Fruit fly (Drosophila melanogaster) whole organism, embryonic: ENCODE measurements around the gene CG12768.

Source experiments
- Abd-B ChIP-seq: fragments of 200-800 bp; sonication (Bioruptor generic); optimal IDR thresholded peaks from 2 replicates; lab custom pipeline; 2018; ENCODE audit warnings: missing biosample characterization, mild to moderate bottlenecking, missing genetic modification characterization, moderate library complexity
- Bdp1 ChIP-seq: fragments of 200-800 bp; sonication (Bioruptor generic); optimal IDR thresholded peaks from 3 replicates; lab custom pipeline; 2016; ENCODE audit warnings: missing biosample characterization, missing genetic modification characterization
- CG11247 ChIP-seq: fragments of 200-800 bp; sonication (Bioruptor generic); IDR thresholded peaks from 2 replicates; pipeline ENCODE4 v1.3.6; 2022; ENCODE audit warnings: missing biosample characterization, missing genetic modification characterization
- CG12236 ChIP-seq: fragments of 200-800 bp; sonication (Bioruptor generic); optimal IDR thresholded peaks from 2 replicates; lab custom pipeline; 2016; ENCODE audit warnings: missing biosample characterization, missing genetic modification characterization
- CG14860 ChIP-seq: fragments of 200-800 bp; sonication (Bioruptor generic); IDR thresholded peaks from 3 replicates; pipeline ENCODE4 v1.3.6; 2022; ENCODE audit warnings: missing biosample characterization, missing genetic modification characterization; ENCODE audit not compliant: partially characterized antibody
- CG15269 ChIP-seq: fragments of 200-800 bp; sonication (Bioruptor generic); optimal IDR thresholded peaks from 2 replicates; lab custom pipeline; 2018; ENCODE audit warnings: missing biosample characterization, mild to moderate bottlenecking, missing genetic modification characterization, moderate library complexity
- CG15601 ChIP-seq: fragments of 200-800 bp; sonication (Bioruptor generic); optimal IDR thresholded peaks from 3 replicates; lab custom pipeline; 2019; ENCODE audit warnings: missing biosample characterization, mild to moderate bottlenecking, missing genetic modification characterization, moderate library complexity
- CG15696 ChIP-seq: fragments of 200-800 bp; sonication (Bioruptor generic); optimal IDR thresholded peaks from 2 replicates; lab custom pipeline; 2019; ENCODE audit warnings: missing biosample characterization, mild to moderate bottlenecking, missing genetic modification characterization, moderate library complexity
- CG16815 ChIP-seq: fragments of 200-800 bp; sonication (Bioruptor generic); optimal IDR thresholded peaks from 3 replicates; lab custom pipeline; 2017; ENCODE audit warnings: missing biosample characterization, mild to moderate bottlenecking, missing genetic modification characterization
- CG17186 ChIP-seq: fragments of 200-800 bp; sonication (Bioruptor generic); optimal IDR thresholded peaks from 3 replicates; lab custom pipeline; 2017; ENCODE audit warnings: missing biosample characterization, missing genetic modification reagents, missing genetic modification characterization
- CG17359 ChIP-seq: fragments of 200-800 bp; sonication (Bioruptor generic); optimal IDR thresholded peaks from 3 replicates; lab custom pipeline; 2018; ENCODE audit warnings: missing biosample characterization, mild to moderate bottlenecking, missing genetic modification characterization, moderate library complexity
- CG17829 ChIP-seq: fragments of 200-800 bp; optimal IDR thresholded peaks from 2 replicates; lab custom pipeline; 2019; ENCODE audit warnings: missing biosample characterization, mild to moderate bottlenecking, missing genetic modification characterization, moderate library complexity
- CG17912 ChIP-seq: fragments of 200-800 bp; sonication (Bioruptor generic); optimal IDR thresholded peaks from 2 replicates; lab custom pipeline; 2018; ENCODE audit warnings: missing biosample characterization, mild to moderate bottlenecking, missing genetic modification characterization
- CG32532 ChIP-seq: fragments of 200-800 bp; sonication (Bioruptor generic); IDR thresholded peaks from 2 replicates; pipeline ENCODE4 v1.3.6; 2022; ENCODE audit warnings: missing biosample characterization, missing genetic modification characterization
- CG34224 ChIP-seq: fragments of 200-800 bp; sonication (Bioruptor generic); IDR thresholded peaks from 3 replicates; pipeline ENCODE4 v1.3.6; 2022; ENCODE audit warnings: missing biosample characterization, missing genetic modification characterization; ENCODE audit not compliant: partially characterized antibody
- CG4360 ChIP-seq: fragments of 200-800 bp; sonication (Bioruptor generic); IDR thresholded peaks from 2 replicates; pipeline ENCODE4 v1.3.6; 2022; ENCODE audit warnings: missing biosample characterization, missing genetic modification characterization
- CG43689 ChIP-seq: fragments of 200-800 bp; sonication (Bioruptor generic); IDR thresholded peaks from 2 replicates; pipeline ENCODE4 v1.3.6; 2022; ENCODE audit warnings: missing biosample characterization, missing genetic modification characterization
- CG8281 ChIP-seq: fragments of 200-800 bp; sonication (Bioruptor generic); optimal IDR thresholded peaks from 2 replicates; lab custom pipeline; 2018; ENCODE audit warnings: missing biosample characterization, mild to moderate bottlenecking, missing genetic modification characterization, moderate library complexity
- CG8359 ChIP-seq: fragments of 200-800 bp; sonication (Bioruptor generic); optimal IDR thresholded peaks from 2 replicates; lab custom pipeline; 2017; ENCODE audit warnings: missing biosample characterization, mild to moderate bottlenecking, missing genetic modification characterization, borderline replicate concordance
- CG9876 ChIP-seq: fragments of 200-800 bp; sonication (Bioruptor generic); optimal IDR thresholded peaks from 2 replicates; lab custom pipeline; 2016; ENCODE audit warnings: missing biosample characterization, missing genetic modification characterization
- D ChIP-seq, 2 experiments: fragments of 200-800 bp in 1 of 2; fragments of >200 bp in 1 of 2; sonication (Bioruptor generic) in 1 of 2; optimal IDR thresholded peaks; 2 replicates in 1 of 2; 3 replicates in 1 of 2; lab custom pipeline; 2017; ENCODE audit warnings: mild to moderate bottlenecking in 1 of 2, missing biosample characterization in 1 of 2, missing genetic modification characterization in 1 of 2, missing genetic modification reagents in 1 of 2
- Dad ChIP-seq: fragments of 200-800 bp; sonication (Bioruptor generic); optimal IDR thresholded peaks from 3 replicates; lab custom pipeline; 2016; ENCODE audit warnings: missing biosample characterization, missing genetic modification characterization
- Dip2 ChIP-seq: fragments of 200-800 bp; sonication (Bioruptor generic); IDR thresholded peaks from 2 replicates; pipeline ENCODE4 v1.3.6; 2022; ENCODE audit warnings: missing biosample characterization, missing genetic modification characterization
- GATAe ChIP-seq: fragments of 200-800 bp; sonication (Bioruptor generic); conservative IDR thresholded peaks from 2 replicates; pipeline ENCODE4 v1.3.6; 2022; ENCODE audit warnings: missing biosample characterization, missing genetic modification characterization
- H2.0 ChIP-seq: fragments of 200-800 bp; sonication (Bioruptor generic); IDR thresholded peaks from 2 replicates; pipeline ENCODE4 v1.3.6; 2022; ENCODE audit warnings: missing biosample characterization, missing genetic modification characterization
- HLH54F ChIP-seq: fragments of 200-800 bp; sonication (Bioruptor generic); optimal IDR thresholded peaks from 3 replicates; lab custom pipeline; 2016; ENCODE audit warnings: missing biosample characterization, missing genetic modification characterization
- Hey ChIP-seq: fragments of 200-800 bp; sonication (Bioruptor generic); optimal IDR thresholded peaks from 3 replicates; lab custom pipeline; 2018; ENCODE audit warnings: missing biosample characterization, mild to moderate bottlenecking, missing genetic modification characterization
- Hmr ChIP-seq: fragments of 200-800 bp; sonication (Bioruptor generic); optimal IDR thresholded peaks from 3 replicates; lab custom pipeline; 2017; ENCODE audit warnings: mild to moderate bottlenecking, missing biosample characterization, missing genetic modification reagents, missing genetic modification characterization
- Lpt ChIP-seq: fragments of >200 bp; optimal IDR thresholded peaks from 2 replicates; lab custom pipeline; 2018; ENCODE audit warnings: missing biosample characterization, missing genetic modification characterization
- MTF-1 ChIP-seq: fragments of 200-800 bp; sonication (Bioruptor generic); optimal IDR thresholded peaks from 2 replicates; lab custom pipeline; 2018; ENCODE audit warnings: missing biosample characterization, mild to moderate bottlenecking, missing genetic modification characterization, borderline replicate concordance
- Med ChIP-seq: fragments of 200-800 bp; sonication (Bioruptor generic); peaks from one replicate; lab custom pipeline; 2016; ENCODE audit warnings: missing biosample characterization, missing genetic modification characterization, mild to moderate bottlenecking, inconsistent platforms, moderate library complexity
- NK7.1 ChIP-seq: fragments of 200-800 bp; sonication (Bioruptor generic); optimal IDR thresholded peaks from 3 replicates; lab custom pipeline; 2016; ENCODE audit warnings: missing biosample characterization, missing genetic modification characterization
- PHDP ChIP-seq: fragments of 200-800 bp; sonication (Bioruptor generic); optimal IDR thresholded peaks from 3 replicates; lab custom pipeline; 2018; ENCODE audit warnings: missing biosample characterization, mild to moderate bottlenecking, missing genetic modification characterization, moderate library complexity
- Side ChIP-seq: fragments of 200-800 bp; sonication (Bioruptor generic); optimal IDR thresholded peaks from 2 replicates; lab custom pipeline; 2016; ENCODE audit warnings: missing biosample characterization, missing genetic modification characterization
- cas ChIP-seq: fragments of 200-800 bp; sonication (Bioruptor generic); IDR thresholded peaks from 2 replicates; pipeline ENCODE4 v1.3.6; 2022; ENCODE audit warnings: missing biosample characterization, missing genetic modification characterization
- ci ChIP-seq: fragments of 200-800 bp; sonication (Bioruptor generic); IDR thresholded peaks from 3 replicates; pipeline ENCODE4 v1.3.6; 2022; ENCODE audit warnings: missing biosample characterization, missing genetic modification characterization
- crc ChIP-seq: fragments of 200-800 bp; sonication (Bioruptor generic); optimal IDR thresholded peaks from 2 replicates; lab custom pipeline; 2016; ENCODE audit warnings: missing biosample characterization, missing genetic modification characterization
- ems ChIP-seq: fragments of 200-800 bp; sonication (Bioruptor generic); optimal IDR thresholded peaks from 3 replicates; lab custom pipeline; 2016; ENCODE audit warnings: missing biosample characterization, missing genetic modification characterization
- exex ChIP-seq: fragments of 200-800 bp; sonication (Bioruptor generic); optimal IDR thresholded peaks from 4 replicates; lab custom pipeline; 2018; ENCODE audit warnings: missing biosample characterization, mild to moderate bottlenecking, missing genetic modification characterization, moderate library complexity
- gcm ChIP-seq: fragments of 200-800 bp; sonication (Bioruptor generic); optimal IDR thresholded peaks from 2 replicates; lab custom pipeline; 2019; ENCODE audit warnings: missing biosample characterization, mild to moderate bottlenecking, missing genetic modification characterization, moderate library complexity
- gem ChIP-seq: fragments of 200-800 bp; sonication (Bioruptor generic); optimal IDR thresholded peaks from 2 replicates; lab custom pipeline; 2019; ENCODE audit warnings: missing biosample characterization, mild to moderate bottlenecking, missing genetic modification characterization, moderate library complexity
- jigr1 ChIP-seq: fragments of 200-800 bp; sonication (Bioruptor generic); IDR thresholded peaks from 3 replicates; pipeline ENCODE4 v1.3.6; 2022; ENCODE audit warnings: missing biosample characterization, missing genetic modification characterization
- knrl ChIP-seq: fragments of 200-800 bp; sonication (Bioruptor generic); IDR thresholded peaks from 3 replicates; pipeline ENCODE4 v1.3.6; 2022; ENCODE audit warnings: missing biosample characterization, missing genetic modification characterization; ENCODE audit not compliant: partially characterized antibody
- phol ChIP-seq: fragments of 200-800 bp; sonication (Bioruptor generic); optimal IDR thresholded peaks from 3 replicates; lab custom pipeline; 2018; ENCODE audit warnings: missing biosample characterization, mild to moderate bottlenecking, missing genetic modification characterization, moderate library complexity
- slp2 ChIP-seq: fragments of 200-800 bp; sonication (Bioruptor generic); optimal IDR thresholded peaks from 2 replicates; lab custom pipeline; 2016; ENCODE audit warnings: missing biosample characterization, missing genetic modification characterization
- stwl ChIP-seq: fragments of 200-800 bp; sonication (Bioruptor generic); optimal IDR thresholded peaks from 3 replicates; lab custom pipeline; 2018; ENCODE audit warnings: missing biosample characterization, mild to moderate bottlenecking, missing genetic modification characterization, moderate library complexity
- tgo ChIP-seq: fragments of 200-800 bp; sonication (Bioruptor generic); IDR thresholded peaks from 3 replicates; pipeline ENCODE4 v1.3.6; 2022; ENCODE audit warnings: missing biosample characterization, missing genetic modification characterization
- vvl ChIP-seq: fragments of 200-800 bp; sonication (Bioruptor generic); IDR thresholded peaks from 2 replicates; pipeline ENCODE4 v1.3.6; 2022; ENCODE audit warnings: missing biosample characterization, missing genetic modification characterization
- wdn ChIP-seq: fragments of 200-800 bp; sonication (Bioruptor generic); IDR thresholded peaks from 2 replicates; pipeline ENCODE4 v1.3.6; 2022; ENCODE audit warnings: missing biosample characterization, missing genetic modification characterization
- zfh1 ChIP-seq: fragments of 200-800 bp; sonication (Bioruptor generic); IDR thresholded peaks from 3 replicates; pipeline ENCODE4 v1.3.6; 2022; ENCODE audit warnings: missing biosample characterization, missing genetic modification characterization

The CG12768 gene

DNA sequence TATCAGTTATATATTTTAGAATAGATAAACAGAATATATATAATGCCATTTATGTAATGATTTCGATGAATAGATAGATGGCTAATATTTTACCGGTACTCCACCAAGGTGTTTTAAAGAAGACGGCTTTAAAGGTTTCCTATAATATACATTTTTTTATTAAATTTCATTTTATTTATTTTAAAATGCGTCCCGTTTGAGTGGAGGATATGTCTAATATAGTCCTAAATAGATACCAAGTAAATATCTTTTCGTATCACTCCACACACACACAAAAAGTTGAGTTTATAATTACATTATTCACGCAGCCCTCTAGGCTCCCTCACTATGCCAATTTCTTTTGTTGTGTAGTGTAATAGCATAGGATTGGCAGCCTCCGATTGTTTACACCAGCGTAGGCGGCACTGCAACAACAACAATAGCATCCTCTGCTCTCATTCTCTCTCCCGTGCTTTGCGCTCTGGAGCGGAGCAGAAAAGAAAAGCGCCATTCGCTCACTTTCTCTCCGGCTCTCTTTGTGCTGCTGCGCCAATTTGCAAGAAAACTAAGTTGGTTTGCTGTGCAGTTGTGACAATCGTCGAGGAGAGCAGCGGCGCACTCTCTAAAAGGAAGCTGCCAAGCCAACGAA is at the start of gene CG12768 (continued):
- TF ChIP-seq Dad (GFP tag; lab: Kevin White, UChicago), result no peak
- TF ChIP-seq vvl (GFP tag; lab: Robert Waterston, UW), result no peak
- peak; percentile 18 for TF ChIP-seq CG16815 (GFP tag; lab: Kevin White, UChicago)
- peak; percentile 4 for TF ChIP-seq CG15696 (tag; lab: Kevin White, UChicago)
- no peak for TF ChIP-seq CG14860 (GFP tag; lab: Robert Waterston, UW)
- no peak for TF ChIP-seq CG34224 (GFP tag; lab: Robert Waterston, UW)
- 0 out of 3 replicates have a peak, but pooled peaks have one; percentile 15 for TF ChIP-seq zfh1
- TF ChIP-seq ci (GFP tag; lab: Robert Waterston, UW), result no peak
- peak; percentile 38 for TF ChIP-seq Hmr
- TF ChIP-seq PHDP (tag; lab: Kevin White, UChicago), result no peak
- no peak for TF ChIP-seq H2.0 (GFP tag; lab: Robert Waterston, UW)
- no peak for TF ChIP-seq CG17829 (tag; lab: Kevin White, UChicago)
- no peak for TF ChIP-seq CG43689 (GFP tag; lab: Robert Waterston, UW)
- no peak for TF ChIP-seq D (optimal IDR thresholded peaks at IDR 0.05; lab: Kevin White, UChicago)
- TF ChIP-seq D (GFP tag; optimal IDR thresholded peaks at IDR 0.05; lab: Kevin White, UChicago), result peak; percentile 50
- TF ChIP-seq slp2 (GFP tag; lab: Kevin White, UChicago), result no peak
- TF ChIP-seq cas (GFP tag; lab: Robert Waterston, UW), result no peak
- TF ChIP-seq CG17359 (tag; lab: Kevin White, UChicago), result no peak
- TF ChIP-seq stwl, result no peak
- no peak for TF ChIP-seq tgo (GFP tag; lab: Robert Waterston, UW)
- no peak for TF ChIP-seq Abd-B (GFP tag; lab: Kevin White, UChicago)
- peak; percentile 48 for TF ChIP-seq phol (tag; lab: Kevin White, UChicago)
- no peak for TF ChIP-seq CG12236
- TF ChIP-seq Lpt (GFP tag; lab: Kevin White, UChicago), result no peak
- TF ChIP-seq CG15269 (tag; lab: Kevin White, UChicago), result peak; percentile 9
- TF ChIP-seq crc (GFP tag; lab: Kevin White, UChicago), result no peak
- no peak for TF ChIP-seq CG8281 (tag; lab: Kevin White, UChicago)
- no peak for TF ChIP-seq HLH54F (GFP tag; lab: Kevin White, UChicago)
- TF ChIP-seq Hey (tag; lab: Kevin White, UChicago), result no peak
- TF ChIP-seq CG9876 (GFP tag; lab: Kevin White, UChicago), result no peak
- peak; percentile 87 for TF ChIP-seq CG4360 (GFP tag; lab: Robert Waterston, UW)
- TF ChIP-seq gem (tag; lab: Kevin White, UChicago), result peak; percentile 61
- TF ChIP-seq NK7.1 (GFP tag; lab: Kevin White, UChicago), result no peak
- no peak for TF ChIP-seq CG11247
- no peak for TF ChIP-seq Dip2 (GFP tag; lab: Robert Waterston, UW)
- TF ChIP-seq CG17912 (GFP tag; lab: Kevin White, UChicago), result no peak
- no peak for TF ChIP-seq knrl (GFP tag; lab: Robert Waterston, UW)
- no peak for TF ChIP-seq Side (GFP tag; lab: Kevin White, UChicago)
- TF ChIP-seq CG8359 (GFP tag; lab: Kevin White, UChicago), result no peak
- TF ChIP-seq MTF-1 (GFP tag; lab: Kevin White, UChicago), result no peak
- no peak for TF ChIP-seq CG32532 (GFP tag; lab: Robert Waterston, UW)
- no peak for TF ChIP-seq Med (GFP tag; lab: Kevin White, UChicago)
- peak; percentile 8 for TF ChIP-seq CG15601 (tag; lab: Kevin White, UChicago)
- TF ChIP-seq gcm, result no peak
- no peak for TF ChIP-seq Bdp1 (GFP tag; lab: Kevin White, UChicago)
- no peak for TF ChIP-seq wdn (GFP tag; lab: Robert Waterston, UW)
- TF ChIP-seq jigr1 (GFP tag; lab: Robert Waterston, UW), result no peak
- TF ChIP-seq exex (tag; lab: Kevin White, UChicago), result no peak
- no peak for TF ChIP-seq ems (GFP tag; lab: Kevin White, UChicago)
- no peak for TF ChIP-seq GATAe (GFP tag; lab: Robert Waterston, UW)
- TF ChIP-seq CG17186 (GFP tag; lab: Kevin White, UChicago), result no peak
